Worm (Caenorhabditis elegans) whole organism, early embryonic: ENCODE data around the gene K09D9.14.

ENCODE experiments used
- F13C5.2 ChIP-seq: sonication (generic microtip); optimal IDR thresholded peaks from 2 replicates; lab custom pipeline; 2017; ENCODE audit warnings: mild to moderate bottlenecking, missing genetic modification characterization, inconsistent platforms, missing compliant biosample characterization
- ama-1 ChIP-seq: fragments of 150-350 bp; optimal IDR thresholded peaks from 2 replicates; lab custom pipeline; 2014
- ceh-13 ChIP-seq: fragments of 200-800 bp; sonication (Bioruptor generic); optimal IDR thresholded peaks from 2 replicates; lab custom pipeline; 2018; ENCODE audit warnings: mild to moderate bottlenecking, missing genetic modification characterization, missing compliant biosample characterization
- ceh-36 ChIP-seq: sonication (generic microtip); optimal IDR thresholded peaks from 2 replicates; lab custom pipeline; 2016; ENCODE audit warnings: missing genetic modification characterization, inconsistent platforms, missing compliant biosample characterization
- ets-7 ChIP-seq: sonication (generic microtip); optimal IDR thresholded peaks from 2 replicates; lab custom pipeline; 2016; ENCODE audit warnings: missing genotype, missing genetic modification characterization, missing compliant biosample characterization
- flt-1 ChIP-seq: fragments of 200-800 bp; sonication (Bioruptor generic); IDR thresholded peaks from 2 replicates; pipeline ENCODE4 v1.3.6; 2022; ENCODE audit warnings: missing genetic modification characterization, missing compliant biosample characterization
- hmbx-1 ChIP-seq: sonication (generic microtip); optimal IDR thresholded peaks from 2 replicates; lab custom pipeline; 2016; ENCODE audit warnings: mild to moderate bottlenecking, missing genetic modification characterization, missing compliant biosample characterization
- hmg-4 ChIP-seq: fragments of 200-800 bp; sonication (Bioruptor generic); optimal IDR thresholded peaks from 2 replicates; lab custom pipeline; 2018; ENCODE audit warnings: mild to moderate bottlenecking, missing genetic modification characterization, missing compliant biosample characterization
- hnd-1 ChIP-seq: sonication (generic microtip); optimal IDR thresholded peaks from 2 replicates; lab custom pipeline; 2016; ENCODE audit warnings: missing genetic modification characterization, missing compliant biosample characterization
- pes-1 ChIP-seq: fragments of 200-800 bp; sonication (Bioruptor generic); IDR thresholded peaks from 2 replicates; pipeline ENCODE4 v1.3.6; 2022; ENCODE audit warnings: missing genetic modification reagents, missing genetic modification characterization, missing compliant biosample characterization
- scrt-1 ChIP-seq: fragments of 200-800 bp; sonication (Bioruptor generic); IDR thresholded peaks from 2 replicates; pipeline ENCODE4 v1.3.6; 2022; ENCODE audit warnings: missing genetic modification characterization, missing compliant biosample characterization
- sea-1 ChIP-seq: fragments of 200-800 bp; sonication (Bioruptor generic); conservative IDR thresholded peaks from 2 replicates; pipeline ENCODE4 v1.3.6; 2022; ENCODE audit warnings: missing genetic modification characterization, missing compliant biosample characterization
- tbx-37 ChIP-seq: fragments of 200-800 bp; sonication (Bioruptor generic); conservative IDR thresholded peaks from 2 replicates; pipeline ENCODE4 v1.3.6; 2022; ENCODE audit warnings: missing genetic modification reagents, missing genetic modification characterization, missing compliant biosample characterization
- tra-4 ChIP-seq: sonication (generic microtip); optimal IDR thresholded peaks from 2 replicates; lab custom pipeline; 2017; ENCODE audit warnings: missing genetic modification characterization, missing compliant biosample characterization

DNA sequence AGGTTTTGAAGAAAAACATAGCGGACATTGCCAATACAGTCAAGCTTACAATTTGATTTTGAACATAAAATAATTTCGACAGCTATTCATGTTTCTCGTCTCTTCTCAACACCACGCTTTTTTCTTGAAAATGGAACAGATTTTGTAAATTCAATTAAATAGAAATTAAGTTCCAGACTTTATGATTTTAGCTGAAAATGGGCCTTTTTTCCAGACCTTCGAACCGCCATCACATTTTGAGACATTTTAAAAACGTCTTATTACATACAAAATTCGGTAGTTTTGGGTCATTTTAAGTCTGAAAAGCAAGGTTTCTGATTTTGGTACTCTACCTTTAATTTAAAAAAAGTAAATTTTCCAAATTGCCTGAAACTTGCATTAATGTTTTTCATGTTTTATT, 16.4 kb upstream of the K09D9.14 start, which contains the start of gene C49G7.12:
- no peak for TF ChIP-seq sea-1 (GFP tag; lab: Robert Waterston, UW)
- no peak for TF ChIP-seq ets-7 (tag; lab: Kevin White, UChicago)
- no peak for TF ChIP-seq ama-1
- TF ChIP-seq pes-1 (GFP tag; lab: Robert Waterston, UW) = no peak
- TF ChIP-seq tra-4 = no peak
- TF ChIP-seq ceh-13 = no peak
- TF ChIP-seq scrt-1 = no peak
- TF ChIP-seq hmg-4 (GFP tag; lab: Kevin White, UChicago) = no peak
- TF ChIP-seq hnd-1 (tag; lab: Kevin White, UChicago) = no peak
- TF ChIP-seq flt-1 (GFP tag; lab: Robert Waterston, UW) = no peak
- TF ChIP-seq F13C5.2 (tag; lab: Kevin White, UChicago) = no peak
- no peak for TF ChIP-seq ceh-36 (tag; lab: Kevin White, UChicago)
- no peak for TF ChIP-seq tbx-37 (GFP tag; lab: Robert Waterston, UW)
- no peak for TF ChIP-seq hmbx-1 (tag; lab: Kevin White, UChicago)
